Fruit fly (Drosophila melanogaster) whole organism, prepupa: ENCODE data around the gene CG10194.
A peak's percentile ranks its signal among the peaks of the same experiment; 100 is the strongest.

Experiments
- CG10669 ChIP-seq: fragments of 200-800 bp; sonication (Bioruptor generic); optimal IDR thresholded peaks from 3 replicates; lab custom pipeline; 2018; ENCODE audit warnings: missing biosample characterization, mild to moderate bottlenecking, missing genetic modification characterization, moderate library complexity
- CG11294 ChIP-seq: fragments of 200-800 bp; sonication (Bioruptor generic); IDR thresholded peaks from 2 replicates; pipeline ENCODE4 v1.3.6; 2022; ENCODE audit warnings: missing biosample characterization, missing genetic modification characterization
- CG15336 ChIP-seq: fragments of 200-800 bp; sonication (Bioruptor generic); IDR thresholded peaks from 2 replicates; pipeline ENCODE4 v1.3.6; 2022; ENCODE audit warnings: missing biosample characterization, missing genetic modification characterization
- CG1621 ChIP-seq: fragments of 200-800 bp; sonication (Bioruptor generic); optimal IDR thresholded peaks from 3 replicates; lab custom pipeline; 2018; ENCODE audit warnings: missing biosample characterization, mild to moderate bottlenecking, missing genetic modification characterization
- CG3032 ChIP-seq: fragments of 200-800 bp; optimal IDR thresholded peaks from 2 replicates; lab custom pipeline; 2019; ENCODE audit warnings: missing biosample characterization, mild to moderate bottlenecking, missing genetic modification characterization, moderate library complexity
- CG31627 ChIP-seq: fragments of 200-800 bp; sonication (Bioruptor generic); optimal IDR thresholded peaks from 3 replicates; lab custom pipeline; 2016; ENCODE audit warnings: missing biosample characterization, missing genetic modification characterization
- CG34406 ChIP-seq: fragments of 200-800 bp; sonication (Bioruptor generic); optimal IDR thresholded peaks from 3 replicates; lab custom pipeline; 2016; ENCODE audit warnings: missing biosample characterization, missing genetic modification characterization
- CG3919 ChIP-seq: fragments of 200-800 bp; sonication (Bioruptor generic); optimal IDR thresholded peaks from 3 replicates; lab custom pipeline; 2016; ENCODE audit warnings: missing biosample characterization, missing genetic modification characterization
- CG6792 ChIP-seq: fragments of 200-800 bp; sonication (Bioruptor generic); optimal IDR thresholded peaks from 3 replicates; lab custom pipeline; 2016; ENCODE audit warnings: missing biosample characterization, missing genetic modification characterization
- CG8119 ChIP-seq: fragments of 200-800 bp; sonication (Bioruptor generic); IDR thresholded peaks from 3 replicates; pipeline ENCODE4 v1.3.6; 2022; ENCODE audit warnings: missing biosample characterization, missing genetic modification characterization
- CG8319 ChIP-seq: fragments of 200-800 bp; sonication (Bioruptor generic); optimal IDR thresholded peaks from 3 replicates; lab custom pipeline; 2016; ENCODE audit warnings: missing biosample characterization, missing genetic modification characterization
- CG8632 ChIP-seq: fragments of 200-800 bp; sonication (Bioruptor generic); optimal IDR thresholded peaks from 3 replicates; lab custom pipeline; 2016; ENCODE audit warnings: missing biosample characterization, missing genetic modification characterization
- Eip75B ChIP-seq: fragments of 200-800 bp; sonication (Bioruptor generic); optimal IDR thresholded peaks from 3 replicates; lab custom pipeline; 2016; ENCODE audit warnings: missing biosample characterization, missing genetic modification characterization
- Ets96B ChIP-seq: fragments of 200-800 bp; optimal IDR thresholded peaks from 2 replicates; lab custom pipeline; 2019; ENCODE audit warnings: missing biosample characterization, mild to moderate bottlenecking, missing genetic modification characterization, moderate library complexity
- Gug ChIP-seq: fragments of 200-800 bp; sonication (Bioruptor generic); IDR thresholded peaks from 2 replicates; pipeline ENCODE4 v1.3.6; 2022; ENCODE audit warnings: missing biosample characterization, missing genetic modification characterization
- Hr39 ChIP-seq: fragments of 200-800 bp; sonication (Bioruptor generic); optimal IDR thresholded peaks from 2 replicates; lab custom pipeline; 2016; ENCODE audit warnings: missing biosample characterization, missing genetic modification characterization
- OdsH ChIP-seq: fragments of 200-800 bp; sonication (Bioruptor generic); optimal IDR thresholded peaks from 3 replicates; lab custom pipeline; 2016; ENCODE audit warnings: missing biosample characterization, missing genetic modification characterization
- achi ChIP-seq: fragments of 200-800 bp; sonication (Bioruptor generic); optimal IDR thresholded peaks from 3 replicates; lab custom pipeline; 2016; ENCODE audit warnings: missing biosample characterization, missing genetic modification characterization
- acj6 ChIP-seq: fragments of 200-800 bp; sonication (Bioruptor generic); optimal IDR thresholded peaks from 3 replicates; lab custom pipeline; 2016; ENCODE audit warnings: missing biosample characterization, missing genetic modification characterization
- dsx ChIP-seq: fragments of 200-800 bp; optimal IDR thresholded peaks from 3 replicates; lab custom pipeline; 2019; ENCODE audit warnings: missing biosample characterization, mild to moderate bottlenecking, missing genetic modification characterization, moderate library complexity; ENCODE audit not compliant: poor library complexity, severe bottlenecking
- eg ChIP-seq: fragments of 200-800 bp; sonication (Bioruptor generic); IDR thresholded peaks from 3 replicates; pipeline ENCODE4 v1.3.6; 2022; ENCODE audit warnings: missing biosample characterization, missing genetic modification characterization
- esn ChIP-seq: fragments of 200-800 bp; sonication (Bioruptor generic); optimal IDR thresholded peaks from 2 replicates; lab custom pipeline; 2016; ENCODE audit warnings: missing biosample characterization, mild to moderate bottlenecking, missing genetic modification characterization, moderate library complexity
- fkh ChIP-seq: fragments of 200-800 bp; sonication (Bioruptor generic); optimal IDR thresholded peaks from 3 replicates; lab custom pipeline; 2017; ENCODE audit warnings: missing biosample characterization, mild to moderate bottlenecking, missing genetic modification characterization, moderate library complexity
- lz ChIP-seq: fragments of 200-800 bp; sonication (Bioruptor generic); optimal IDR thresholded peaks from 3 replicates; lab custom pipeline; 2016; ENCODE audit warnings: missing biosample characterization, missing genetic modification characterization
- net ChIP-seq: fragments of 200-800 bp; sonication (Bioruptor generic); optimal IDR thresholded peaks from 3 replicates; lab custom pipeline; 2016; ENCODE audit warnings: missing biosample characterization, missing genetic modification characterization
- pdm3 ChIP-seq: fragments of 200-800 bp; sonication (Bioruptor generic); optimal IDR thresholded peaks from 3 replicates; lab custom pipeline; 2016; ENCODE audit warnings: missing biosample characterization, missing genetic modification characterization
- svp ChIP-seq: fragments of 200-800 bp; sonication (Bioruptor generic); peaks from one replicate; lab custom pipeline; 2016; ENCODE audit warnings: missing biosample characterization, missing genetic modification characterization
- vri ChIP-seq: fragments of 200-800 bp; sonication (Bioruptor generic); optimal IDR thresholded peaks from 3 replicates; lab custom pipeline; 2016; ENCODE audit warnings: missing biosample characterization, mild to moderate bottlenecking, missing genetic modification characterization

Gene CG10194

DNA sequence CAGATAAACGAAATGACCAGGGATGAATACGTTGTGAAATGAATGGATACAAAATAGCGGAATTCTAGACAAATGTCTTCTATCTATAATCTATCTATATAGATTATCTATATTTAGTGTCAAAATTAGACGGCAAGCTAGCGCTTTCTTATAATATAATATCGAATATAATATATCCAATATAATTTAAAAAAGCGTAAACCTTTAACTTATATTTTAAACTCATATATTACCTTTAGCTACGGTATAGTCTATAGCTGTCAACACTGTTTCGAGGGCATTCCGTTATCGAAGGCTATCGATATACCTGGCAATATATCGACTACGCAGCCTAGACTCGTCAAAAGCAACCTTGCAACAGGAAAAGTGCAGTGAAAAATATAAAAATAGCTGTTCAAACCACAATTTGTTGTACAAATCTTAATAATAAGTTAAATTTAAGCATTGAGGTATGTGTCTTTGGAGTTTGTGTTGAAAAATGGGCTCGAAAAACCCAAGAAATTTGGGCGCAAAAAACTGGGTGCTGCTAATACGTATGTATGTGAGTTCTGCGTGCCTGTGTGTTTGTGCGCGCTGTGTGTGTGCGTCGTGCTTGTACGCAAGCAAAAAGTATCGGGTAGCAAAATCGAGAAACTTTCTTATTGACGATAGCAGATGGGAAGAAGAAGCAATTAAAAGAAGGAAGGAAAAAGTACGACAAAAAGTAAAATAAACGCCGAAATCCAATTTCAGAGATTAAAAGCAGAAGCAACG, 3.2 kb upstream of the CG10194 start, which contains the start of the genes swm and Ctu2:
TSS of gene swm (plus strand) at position 318 of the 753 bp plus-strand sequence.
TSS of gene Ctu2 (minus strand) at position 320 of the 753 bp plus-strand sequence.
- no peak for TF ChIP-seq CG10669 (GFP tag; lab: Kevin White, UChicago)
- peak; percentile 37 for TF ChIP-seq lz (GFP tag; lab: Kevin White, UChicago)
- TF ChIP-seq Gug (GFP tag; lab: Robert Waterston, UW) = peak; percentile 42
- TF ChIP-seq CG6792 (GFP tag; lab: Kevin White, UChicago) = no peak
- no peak for TF ChIP-seq fkh (GFP tag; lab: Kevin White, UChicago)
- peak; percentile 58 for TF ChIP-seq achi (GFP tag; lab: Kevin White, UChicago)
- peak; percentile 40; the same call in 1 of the 3 replicates for TF ChIP-seq eg (GFP tag; lab: Robert Waterston, UW)
- TF ChIP-seq svp (GFP tag; lab: Kevin White, UChicago) = peak; percentile 71
- peak; percentile 41 for TF ChIP-seq esn (GFP tag; lab: Kevin White, UChicago)
- peak; percentile 50; the same call in 1 of the 3 replicates for TF ChIP-seq CG8119 (GFP tag; lab: Robert Waterston, UW)
- TF ChIP-seq CG31627 (GFP tag; lab: Kevin White, UChicago) = peak; percentile 8
- TF ChIP-seq CG3032 (tag; lab: Kevin White, UChicago) = peak; percentile 72
- TF ChIP-seq CG34406 (GFP tag; lab: Kevin White, UChicago) = no peak

DNA sequence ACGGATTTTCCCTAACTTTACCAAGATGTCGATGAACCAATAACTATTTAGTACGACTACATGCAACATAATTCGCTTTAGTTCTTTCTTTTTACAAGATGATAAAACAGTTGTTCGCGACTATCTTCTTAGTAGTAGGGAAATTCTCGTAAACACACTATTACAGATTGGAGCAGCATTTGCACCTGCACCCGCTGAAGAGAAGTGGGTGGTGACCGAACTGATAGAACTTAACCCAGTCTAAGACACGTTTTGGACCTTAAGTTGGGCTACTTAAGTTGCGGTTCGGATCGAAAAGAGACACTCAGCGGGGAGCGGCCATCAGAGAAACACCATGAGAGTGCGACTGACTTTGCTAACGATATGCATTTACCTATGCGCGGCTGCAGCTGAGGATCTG, 2.7 kb downstream of the CG10194 start, which contains the start of gene CG13083:
TSS of gene CG13083 (plus strand) at position 301 of the 400 bp plus-strand sequence.
- TF ChIP-seq CG3032 (tag; lab: Kevin White, UChicago) (no peak), dsx (GFP tag; lab: Kevin White, UChicago) (no peak), lz (GFP tag; lab: Kevin White, UChicago) (no peak), OdsH (no peak), CG15336 (GFP tag; lab: Robert Waterston, UW) (no peak), CG11294 (GFP tag; lab: Robert Waterston, UW) (no peak), CG3919 (GFP tag; lab: Kevin White, UChicago) (no peak), CG6792 (GFP tag; lab: Kevin White, UChicago) (no peak), Hr39 (GFP tag; lab: Kevin White, UChicago) (no peak), CG8632 (GFP tag; lab: Kevin White, UChicago) (no peak), vri (GFP tag; lab: Kevin White, UChicago) (no peak)
- TF ChIP-seq, all 60 proteins: peak for 0

DNA sequence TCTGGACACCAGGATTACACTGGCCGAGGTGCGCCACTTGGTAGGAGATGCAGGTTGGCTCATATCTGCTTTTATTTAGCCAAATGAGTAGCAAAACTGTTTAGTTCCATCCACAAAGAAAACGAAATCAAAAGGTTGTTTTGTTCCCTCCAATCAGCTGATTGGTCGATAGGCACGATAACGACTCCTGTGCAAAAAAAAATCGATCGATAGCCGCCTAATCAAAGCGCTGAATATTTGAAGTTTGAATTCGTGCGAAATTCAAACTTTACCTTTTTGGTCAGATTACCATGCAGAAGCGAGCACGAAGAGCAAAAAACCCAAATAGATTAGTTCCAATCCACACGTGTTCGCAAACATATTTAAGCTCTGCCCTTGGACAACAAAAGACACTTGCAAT, 5.4 kb downstream of the CG10194 start, which contains the start of the genes CG10195 and CG13084:
TSS of gene CG10195 (minus strand) at position 167 of the 400 bp plus-strand sequence.
TSS of gene CG13084 (plus strand) at position 392 of the 400 bp plus-strand sequence.
- TF ChIP-seq Ets96B (tag; lab: Kevin White, UChicago) = no peak
- no peak for TF ChIP-seq CG10669 (GFP tag; lab: Kevin White, UChicago)
- no peak for TF ChIP-seq lz (GFP tag; lab: Kevin White, UChicago)
- no peak for TF ChIP-seq CG1621 (tag; lab: Kevin White, UChicago)
- no peak for TF ChIP-seq pdm3 (GFP tag; lab: Kevin White, UChicago)
- no peak for TF ChIP-seq acj6 (GFP tag; lab: Kevin White, UChicago)
- no peak for TF ChIP-seq net
- TF ChIP-seq CG8319 (GFP tag; lab: Kevin White, UChicago) = no peak
- TF ChIP-seq CG34406 (GFP tag; lab: Kevin White, UChicago) = no peak
- no peak for TF ChIP-seq fkh (GFP tag; lab: Kevin White, UChicago)
- TF ChIP-seq Eip75B (GFP tag; lab: Kevin White, UChicago) = no peak
- no peak for TF ChIP-seq esn (GFP tag; lab: Kevin White, UChicago)

DNA sequence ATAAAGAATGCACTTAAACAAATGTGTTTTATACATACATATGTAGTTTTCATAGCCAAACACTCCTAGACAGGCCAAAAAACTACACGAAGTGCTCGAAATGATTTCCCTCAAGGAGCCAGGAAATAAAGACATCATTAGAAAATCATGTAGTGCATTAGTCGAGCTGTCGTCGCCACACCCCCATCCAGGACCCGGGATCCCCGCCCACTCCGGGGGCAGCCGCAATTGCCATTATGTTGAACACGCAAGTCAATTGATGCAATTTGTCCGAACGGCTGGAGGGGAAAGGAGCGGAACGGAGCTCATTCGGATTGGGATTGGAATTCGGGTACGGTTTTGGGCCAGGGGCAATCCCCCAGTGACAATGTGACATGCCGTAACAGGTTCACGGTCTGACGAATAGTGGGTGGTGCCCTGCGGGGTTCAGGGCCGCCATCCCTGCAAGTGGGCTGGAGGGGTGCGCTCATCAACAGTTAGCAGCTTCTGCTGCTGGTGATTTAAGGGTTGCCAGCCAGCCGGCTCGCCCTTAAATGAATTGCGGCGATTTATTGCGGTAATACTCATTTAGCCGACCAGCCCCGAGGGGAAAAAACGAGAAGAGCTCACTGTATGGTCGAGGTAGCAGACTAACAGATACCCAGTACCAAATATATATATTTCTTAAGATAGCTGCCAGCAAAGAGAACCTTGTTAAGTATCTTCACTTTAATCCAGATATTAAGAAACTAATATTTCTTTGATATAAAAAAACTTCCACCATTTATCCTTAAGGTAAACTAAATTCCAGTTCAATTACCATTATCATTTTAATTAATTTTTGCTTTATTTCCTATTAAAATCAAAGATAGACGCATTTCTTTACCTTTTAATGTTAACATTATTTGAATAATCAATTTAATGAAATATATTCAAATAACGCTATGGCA, 9.2 kb downstream of the CG10194 start:
- peak; percentile 23 for TF ChIP-seq svp (GFP tag; lab: Kevin White, UChicago)
- TF ChIP-seq CG11294 (GFP tag; lab: Robert Waterston, UW) = no peak
